Fruit fly (Drosophila melanogaster): ENCODE data around the gene Porin2.

dm6 chr2L:10842326-10842725 is 4.5 kb downstream of the Porin2 start, which contains the start of gene CG6700:
- TF ChIP-seq svp (GFP tag) (peak; percentile 74), dsx (GFP tag; optimal IDR thresholded peaks at IDR 0.05; ENCODE audit: poor library complexity, severe bottlenecking) (no peak), CG6808 (GFP tag; optimal IDR thresholded peaks at IDR 0.05) (no peak), fd59A (GFP tag; optimal IDR thresholded peaks at IDR 0.05) (no peak), CG6276 (GFP tag; optimal IDR thresholded peaks at IDR 0.05) (no peak), CG31627 (GFP tag; optimal IDR thresholded peaks at IDR 0.05) (no peak), Ets96B (tag; optimal IDR thresholded peaks at IDR 0.05) (no peak), CG11902 (GFP tag; optimal IDR thresholded peaks at IDR 0.05) (no peak), spab (GFP tag; optimal IDR thresholded peaks at IDR 0.05) (no peak), topi (GFP tag; optimal IDR thresholded peaks at IDR 0.05) (no peak)

All from whole organism, prepupa.